Worm (Caenorhabditis elegans) whole organism, late embryonic: ENCODE data around the gene cpi-2.

Experiments
- F13H6.1 ChIP-seq: sonication (generic microtip); optimal IDR thresholded peaks from 2 replicates; lab custom pipeline; 2016; ENCODE audit warnings: missing genetic modification characterization, missing compliant biosample characterization
- K02D7.2 ChIP-seq: sonication (generic microtip); optimal IDR thresholded peaks from 2 replicates; lab custom pipeline; 2017; ENCODE audit warnings: mild to moderate bottlenecking, missing genetic modification characterization, missing compliant biosample characterization
- K09A11.1 ChIP-seq: sonication (generic microtip); optimal IDR thresholded peaks from 2 replicates; lab custom pipeline; 2017; ENCODE audit warnings: antibody characterized with exemption, mild to moderate bottlenecking, missing genetic modification characterization, missing compliant biosample characterization; ENCODE audit not compliant: insufficient read depth
- T23F11.4 ChIP-seq: fragments of 200-800 bp; sonication (Bioruptor generic); optimal IDR thresholded peaks from 2 replicates; lab custom pipeline; 2018; ENCODE audit warnings: mild to moderate bottlenecking, missing genetic modification characterization, missing compliant biosample characterization
- ahr-1 ChIP-seq: sonication (generic microtip); optimal IDR thresholded peaks from 2 replicates; lab custom pipeline; 2016; ENCODE audit warnings: missing genetic modification characterization, missing compliant biosample characterization
- ama-1 ChIP-seq: fragments of 150-350 bp; optimal IDR thresholded peaks from 2 replicates; lab custom pipeline; 2014
- ceh-19 ChIP-seq: fragments of 200-800 bp; sonication (Bioruptor generic); optimal IDR thresholded peaks from 2 replicates; lab custom pipeline; 2018; ENCODE audit warnings: mild to moderate bottlenecking, missing genetic modification characterization, missing compliant biosample characterization
- ceh-22 ChIP-seq: sonication (generic microtip); optimal IDR thresholded peaks from 2 replicates; lab custom pipeline; 2017; ENCODE audit warnings: missing biosample characterization, missing genetic modification characterization
- ceh-24 ChIP-seq: sonication (generic microtip); optimal IDR thresholded peaks from 2 replicates; lab custom pipeline; 2016; ENCODE audit warnings: mild to moderate bottlenecking, missing genetic modification characterization, missing compliant biosample characterization
- ceh-30 ChIP-seq: fragments of 150-350 bp; optimal IDR thresholded peaks from 2 replicates; lab custom pipeline; 2014; ENCODE audit warnings: missing biosample characterization, missing genetic modification characterization
- ceh-31 ChIP-seq: sonication (generic microtip); optimal IDR thresholded peaks from 2 replicates; lab custom pipeline; 2016; ENCODE audit warnings: missing genetic modification characterization, missing compliant biosample characterization
- ceh-34 ChIP-seq: sonication (generic microtip); optimal IDR thresholded peaks from 2 replicates; lab custom pipeline; 2016; ENCODE audit warnings: mild to moderate bottlenecking, missing genetic modification characterization, missing compliant biosample characterization
- ceh-45 ChIP-seq: fragments of 200-800 bp; sonication (Bioruptor generic); IDR thresholded peaks from 2 replicates; pipeline ENCODE4 v1.3.6; 2022; ENCODE audit warnings: missing genetic modification reagents, missing genetic modification characterization, missing compliant biosample characterization
- ceh-48 ChIP-seq: sonication (generic microtip); optimal IDR thresholded peaks from 2 replicates; lab custom pipeline; 2016; ENCODE audit warnings: missing genetic modification characterization, inconsistent platforms, missing compliant biosample characterization
- ceh-6 ChIP-seq: fragments of 200-800 bp; sonication (Bioruptor generic); optimal IDR thresholded peaks from 2 replicates; lab custom pipeline; 2018; ENCODE audit warnings: mild to moderate bottlenecking, missing genetic modification characterization, missing compliant biosample characterization
- dmd-4 ChIP-seq: sonication (generic microtip); optimal IDR thresholded peaks from 2 replicates; lab custom pipeline; 2016; ENCODE audit warnings: borderline replicate concordance, missing genetic modification characterization, missing compliant biosample characterization
- dve-1 ChIP-seq: sonication (generic microtip); optimal IDR thresholded peaks from 2 replicates; lab custom pipeline; 2017; ENCODE audit warnings: antibody characterized with exemption, mild to moderate bottlenecking, missing genetic modification characterization, missing compliant biosample characterization
- elt-2 ChIP-seq: sonication (generic microtip); optimal IDR thresholded peaks from 2 replicates; lab custom pipeline; 2016; ENCODE audit warnings: missing genetic modification reagents, missing genetic modification characterization, missing compliant biosample characterization
- elt-4 ChIP-seq: sonication (generic microtip); optimal IDR thresholded peaks from 2 replicates; lab custom pipeline; 2016; ENCODE audit warnings: missing genetic modification characterization, missing compliant biosample characterization
- ets-4 ChIP-seq: sonication (generic microtip); optimal IDR thresholded peaks from 2 replicates; lab custom pipeline; 2016; ENCODE audit warnings: missing genetic modification characterization, missing compliant biosample characterization
- fkh-10 ChIP-seq: fragments of 150-350 bp; optimal IDR thresholded peaks from 2 replicates; lab custom pipeline; 2014; ENCODE audit warnings: missing biosample characterization, missing genetic modification reagents, missing genetic modification characterization
- hlh-13 ChIP-seq: fragments of 200-800 bp; sonication (Bioruptor generic); optimal IDR thresholded peaks from 2 replicates; lab custom pipeline; 2018; ENCODE audit warnings: mild to moderate bottlenecking, missing genetic modification characterization, missing compliant biosample characterization
- hlh-30 ChIP-seq: sonication (generic microtip); optimal IDR thresholded peaks from 2 replicates; lab custom pipeline; 2017; ENCODE audit warnings: antibody characterized with exemption, missing genetic modification characterization, missing compliant biosample characterization; ENCODE audit not compliant: insufficient read depth
- hlh-8 ChIP-seq: sonication (generic microtip); optimal IDR thresholded peaks from 2 replicates; lab custom pipeline; 2016; ENCODE audit warnings: missing genotype, missing genetic modification characterization, missing compliant biosample characterization
- lim-6 ChIP-seq: sonication (generic microtip); optimal IDR thresholded peaks from 2 replicates; lab custom pipeline; 2016; ENCODE audit warnings: missing genetic modification characterization, missing compliant biosample characterization
- lin-11 ChIP-seq: fragments of 200-800 bp; sonication (Bioruptor generic); optimal IDR thresholded peaks from 2 replicates; lab custom pipeline; 2018; ENCODE audit warnings: mild to moderate bottlenecking, missing genetic modification characterization, missing compliant biosample characterization
- madf-2 ChIP-seq: sonication (generic microtip); optimal IDR thresholded peaks from 2 replicates; lab custom pipeline; 2017; ENCODE audit warnings: missing genetic modification characterization, missing compliant biosample characterization
- nfya-1 ChIP-seq: sonication (generic microtip); optimal IDR thresholded peaks from 2 replicates; lab custom pipeline; 2017; ENCODE audit warnings: missing genetic modification characterization, mild to moderate bottlenecking, missing compliant biosample characterization, antibody characterized with exemption, moderate library complexity
- nhr-232 ChIP-seq: sonication (generic microtip); optimal IDR thresholded peaks from 2 replicates; lab custom pipeline; 2016; ENCODE audit warnings: missing genetic modification characterization, missing compliant biosample characterization
- odd-2 ChIP-seq: sonication (generic microtip); optimal IDR thresholded peaks from 2 replicates; lab custom pipeline; 2017; ENCODE audit warnings: antibody characterized with exemption, mild to moderate bottlenecking, missing genetic modification characterization, missing compliant biosample characterization
- pag-3 ChIP-seq: sonication (generic microtip); optimal IDR thresholded peaks from 2 replicates; lab custom pipeline; 2016; ENCODE audit warnings: missing compliant biosample characterization, missing genetic modification characterization, borderline replicate concordance
- pat-9 ChIP-seq: fragments of 200-800 bp; sonication (Bioruptor generic); optimal IDR thresholded peaks from 2 replicates; lab custom pipeline; 2018; ENCODE audit warnings: mild to moderate bottlenecking, missing genetic modification characterization, moderate library complexity, missing compliant biosample characterization
- pax-1 ChIP-seq: fragments of 150-350 bp; optimal IDR thresholded peaks from 2 replicates; lab custom pipeline; 2014; ENCODE audit warnings: missing biosample characterization, missing genetic modification characterization
- pha-2 ChIP-seq: sonication (generic microtip); optimal IDR thresholded peaks from 2 replicates; lab custom pipeline; 2017; ENCODE audit warnings: mild to moderate bottlenecking, missing genetic modification characterization, missing compliant biosample characterization
- ref-2 ChIP-seq: sonication (generic microtip); optimal IDR thresholded peaks from 2 replicates; lab custom pipeline; 2016; ENCODE audit warnings: missing genetic modification characterization, missing compliant biosample characterization
- sdc-2 ChIP-seq: sonication (generic microtip); optimal IDR thresholded peaks from 2 replicates; lab custom pipeline; 2016; ENCODE audit warnings: missing genotype, missing genetic modification characterization, missing compliant biosample characterization
- sox-2 ChIP-seq: fragments of 200-800 bp; sonication (Bioruptor generic); IDR thresholded peaks from 2 replicates; pipeline ENCODE4 v1.3.6; 2022; ENCODE audit warnings: missing genetic modification reagents, missing genetic modification characterization, missing compliant biosample characterization
- tbx-2 ChIP-seq: sonication (generic microtip); optimal IDR thresholded peaks from 2 replicates; lab custom pipeline; 2016; ENCODE audit warnings: missing genetic modification characterization, missing compliant biosample characterization
- ttx-3 ChIP-seq: sonication (generic microtip); optimal IDR thresholded peaks from 2 replicates; lab custom pipeline; 2016; ENCODE audit warnings: missing genetic modification reagents, missing genetic modification characterization, missing compliant biosample characterization
- unc-42 ChIP-seq: sonication (generic microtip); optimal IDR thresholded peaks from 2 replicates; lab custom pipeline; 2016; ENCODE audit warnings: missing genotype, missing genetic modification characterization, missing compliant biosample characterization
- unc-86 ChIP-seq: sonication (generic microtip); optimal IDR thresholded peaks from 2 replicates; lab custom pipeline; 2016; ENCODE audit warnings: missing genetic modification characterization, missing compliant biosample characterization
- zip-5 ChIP-seq: sonication (generic microtip); optimal IDR thresholded peaks from 2 replicates; lab custom pipeline; 2016; ENCODE audit warnings: missing genetic modification characterization, missing compliant biosample characterization
- ztf-16 ChIP-seq: sonication (generic microtip); optimal IDR thresholded peaks from 2 replicates; lab custom pipeline; 2017; ENCODE audit warnings: missing genetic modification characterization, missing compliant biosample characterization

cpi-2 gene

DNA sequence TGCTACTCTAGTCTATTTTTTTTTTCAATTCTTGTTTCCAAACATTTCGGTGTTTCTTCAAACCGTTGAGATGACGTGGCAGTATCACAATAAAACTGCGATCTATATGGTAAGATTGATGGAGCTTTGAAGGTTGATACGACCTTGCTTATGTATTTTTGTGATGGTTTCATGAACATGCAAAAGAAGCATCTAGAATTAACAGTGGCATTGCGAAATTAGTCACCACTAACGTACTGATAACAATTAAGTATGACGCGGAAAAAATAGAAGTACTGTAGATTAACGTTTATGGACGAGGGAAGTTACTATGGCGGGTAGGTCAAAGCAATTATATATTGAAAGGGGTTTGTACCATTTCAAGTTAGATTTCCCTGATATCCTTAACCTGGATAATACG, 31.5 kb upstream of the cpi-2 start:
- TF ChIP-seq ref-2 (tag; lab: Kevin White, UChicago): no peak
- no peak for TF ChIP-seq ztf-16
- no peak for TF ChIP-seq ceh-31
- TF ChIP-seq hlh-8 (tag; lab: Kevin White, UChicago): no peak
- TF ChIP-seq pha-2 (tag; lab: Kevin White, UChicago): no peak
- TF ChIP-seq ceh-48 (tag; lab: Kevin White, UChicago): no peak
- no peak for TF ChIP-seq ahr-1 (tag; lab: Kevin White, UChicago)
- no peak for TF ChIP-seq F13H6.1 (tag; lab: Kevin White, UChicago)
- TF ChIP-seq ceh-30: no peak
- no peak for TF ChIP-seq unc-86 (tag; lab: Kevin White, UChicago)
- TF ChIP-seq pax-1 (tag; lab: Kevin White, UChicago): no peak
- no peak for TF ChIP-seq ceh-19 (GFP tag; lab: Kevin White, UChicago)
- TF ChIP-seq odd-2: no peak
- no peak for TF ChIP-seq nhr-232 (tag; lab: Kevin White, UChicago)
- no peak for TF ChIP-seq tbx-2 (tag; lab: Kevin White, UChicago)
- no peak for TF ChIP-seq ama-1 (lab: Kevin White, UChicago)
- TF ChIP-seq fkh-10 (GFP tag; lab: Kevin White, UChicago): no peak
- no peak for TF ChIP-seq ceh-22 (tag; lab: Kevin White, UChicago)
- no peak for TF ChIP-seq hlh-13 (GFP tag; lab: Kevin White, UChicago)

DNA sequence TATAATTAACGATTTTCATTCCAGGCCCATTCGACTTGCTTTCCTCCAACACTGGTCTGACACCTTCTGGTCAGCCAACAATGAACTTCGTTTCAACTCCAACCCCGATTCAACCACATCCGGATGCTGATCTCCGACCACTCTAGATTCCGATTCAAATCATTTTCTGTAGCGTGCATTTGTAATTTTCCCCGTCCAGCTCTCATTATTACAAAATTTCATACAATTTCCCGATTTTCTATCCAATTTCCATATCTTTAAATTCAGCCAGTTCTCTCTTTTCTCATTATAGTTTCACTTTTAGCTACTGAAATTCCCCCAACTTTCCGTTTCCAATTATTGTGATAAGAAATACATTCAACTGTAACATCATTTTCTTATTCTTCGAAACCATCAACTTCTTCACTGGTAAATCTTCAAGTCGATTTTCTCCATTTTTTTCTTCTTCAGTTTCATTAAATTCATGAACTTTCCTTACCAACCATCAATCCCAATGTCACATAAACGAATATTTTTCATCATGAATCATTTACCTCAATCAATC, 28.2 kb upstream of the cpi-2 start:
- TF ChIP-seq unc-42 (tag; lab: Kevin White, UChicago) (no peak), pag-3 (tag; lab: Kevin White, UChicago) (no peak), lim-6 (no peak), hlh-13 (GFP tag; lab: Kevin White, UChicago) (no peak), ttx-3 (no peak), ceh-19 (GFP tag; lab: Kevin White, UChicago) (no peak), pax-1 (tag; lab: Kevin White, UChicago) (no peak), unc-86 (tag; lab: Kevin White, UChicago) (no peak), dve-1 (tag; lab: Kevin White, UChicago) (no peak), ceh-24 (tag; lab: Kevin White, UChicago) (no peak), ets-4 (tag; lab: Kevin White, UChicago) (no peak), hlh-8 (tag; lab: Kevin White, UChicago) (no peak), ahr-1 (tag; lab: Kevin White, UChicago) (no peak), T23F11.4 (GFP tag; lab: Kevin White, UChicago) (no peak), ztf-16 (no peak), sdc-2 (tag; lab: Kevin White, UChicago) (no peak), dmd-4 (no peak)

DNA sequence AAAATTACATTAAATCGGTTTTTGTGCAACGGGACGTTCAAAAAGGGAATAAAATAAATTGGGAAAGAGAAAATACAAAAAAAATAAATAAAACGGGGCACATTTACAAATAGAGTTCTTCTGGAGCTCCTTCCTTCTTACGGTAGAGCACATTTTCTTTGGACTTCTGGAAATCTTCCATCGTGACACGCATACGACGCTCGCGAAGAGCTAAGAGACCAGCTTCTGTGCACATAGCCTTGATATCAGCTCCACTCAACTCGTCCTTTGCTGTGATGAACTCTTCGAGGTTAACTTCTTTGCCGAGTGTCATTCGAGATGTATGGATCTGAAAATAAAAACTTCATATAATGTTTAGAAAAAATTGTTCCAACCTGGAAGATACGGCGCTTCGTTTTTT, 27.8 kb upstream of the cpi-2 start:
- TF ChIP-seq pat-9 (tag; lab: Kevin White, UChicago) (no peak), hlh-30 (no peak), zip-5 (tag; lab: Kevin White, UChicago) (no peak), lin-11 (tag; lab: Kevin White, UChicago) (no peak), elt-4 (no peak), pax-1 (tag; lab: Kevin White, UChicago) (no peak), hlh-8 (tag; lab: Kevin White, UChicago) (no peak), K09A11.1 (tag; lab: Kevin White, UChicago) (no peak), lim-6 (no peak)
- TF ChIP-seq, all 69 proteins: peak for 0

ce11 chrV:6017630-6018029, 26.2 kb upstream of the cpi-2 start, which contains the start of the genes rpt-2 and aps-1:
rpt-2 (minus strand) TSS chrV:6017669.
aps-1 (plus strand) TSS chrV:6017970.
- peak; percentile 27 for TF ChIP-seq tbx-2 (tag; lab: Kevin White, UChicago)
- peak; percentile 34 for TF ChIP-seq ceh-34 (tag; lab: Kevin White, UChicago)
- no peak for TF ChIP-seq K02D7.2 (tag; lab: Kevin White, UChicago)
- no peak for TF ChIP-seq ztf-16
- TF ChIP-seq sox-2 (GFP tag; lab: Robert Waterston, UW): no peak
- TF ChIP-seq elt-2 (tag; lab: Kevin White, UChicago): peak; percentile 38
- no peak for TF ChIP-seq madf-2 (tag; lab: Kevin White, UChicago)
- TF ChIP-seq hlh-8 (tag; lab: Kevin White, UChicago): peak; percentile 32
- no peak for TF ChIP-seq dmd-4
- TF ChIP-seq nfya-1 (tag; lab: Kevin White, UChicago): peak; percentile 51
- TF ChIP-seq ahr-1 (tag; lab: Kevin White, UChicago): no peak
- peak; percentile 51 for TF ChIP-seq pax-1 (tag; lab: Kevin White, UChicago)
- TF ChIP-seq hlh-30: peak; percentile 30
- no peak for TF ChIP-seq ceh-45 (GFP tag; lab: Robert Waterston, UW)
- no peak for TF ChIP-seq ceh-6
- TF ChIP-seq unc-42 (tag; lab: Kevin White, UChicago): peak; percentile 63
- TF ChIP-seq ceh-31: peak; percentile 48
- TF ChIP-seq K09A11.1 (tag; lab: Kevin White, UChicago): peak; percentile 34
- peak; percentile 55 for TF ChIP-seq dve-1 (tag; lab: Kevin White, UChicago)
